Worm (Caenorhabditis elegans): ENCODE measurements around the gene JC8.16.
A peak's percentile ranks its signal among the peaks of the same experiment; 100 is the strongest.

JC8.16 gene

ce11 chrIV:13221657-13222056 is 37.3 kb upstream of the JC8.16 start, which contains the start of gene C48D1.5:
Gene C48D1.5, plus strand, starts transcription at chrIV:13221957.
- TF ChIP-seq egl-27 (tag; optimal IDR thresholded peaks at IDR 0.05) (no peak), daf-12 (tag; optimal IDR thresholded peaks at IDR 0.05) (no peak), sea-2 (GFP tag; optimal IDR thresholded peaks at IDR 0.05) (no peak), elt-2 (tag; optimal IDR thresholded peaks at IDR 0.05) (peak; percentile 16)

ce11 chrIV:13231393-13231792 is 27.6 kb upstream of the JC8.16 start:
- TF ChIP-seq ceh-28 (tag; optimal IDR thresholded peaks at IDR 0.05) (no peak), mml-1 (tag; optimal IDR thresholded peaks at IDR 0.05) (no peak), nhr-76 (tag; optimal IDR thresholded peaks at IDR 0.05) (no peak), nfya-1 (tag; optimal IDR thresholded peaks at IDR 0.05; ENCODE audit: insufficient read depth) (peak; percentile 80), ztf-4 (tag; optimal IDR thresholded peaks at IDR 0.05) (no peak), lin-39 (tag; optimal IDR thresholded peaks at IDR 0.05) (peak; percentile 41), lin-15B (tag; optimal IDR thresholded peaks at IDR 0.05) (peak; percentile 60), nhr-28 (tag; optimal IDR thresholded peaks at IDR 0.05) (no peak), egl-27 (tag; optimal IDR thresholded peaks at IDR 0.05) (no peak), eor-1 (tag; optimal IDR thresholded peaks at IDR 0.05) (no peak), pha-4 (tag; optimal IDR thresholded peaks at IDR 0.05) (peak; percentile 71)

DNA sequence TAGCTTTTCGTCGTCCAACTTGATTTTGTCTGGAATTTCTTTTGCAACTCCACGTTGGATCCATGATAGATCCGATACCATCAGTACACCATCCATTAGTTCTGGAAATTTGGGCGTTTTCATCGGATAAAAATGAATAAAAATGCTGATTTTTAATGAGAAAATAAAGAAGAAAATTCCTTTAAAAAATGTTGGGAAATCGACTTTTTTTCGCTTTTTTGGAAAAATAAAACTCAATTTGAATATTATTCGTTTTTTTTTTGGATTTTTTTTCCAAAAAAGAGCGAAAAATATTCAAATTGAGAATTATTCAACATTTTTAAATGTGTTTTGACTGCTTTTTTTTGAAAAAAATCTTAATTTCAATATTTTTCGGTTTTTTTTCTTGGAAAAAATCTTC is 22.5 kb upstream of the JC8.16 start, which contains the start of gene pwp-1:
pwp-1 (minus strand) TSS at position 101 of the 400 bp plus-strand sequence.
- TF ChIP-seq elt-1 (tag; optimal IDR thresholded peaks at IDR 0.05) (no peak), nhr-76 (tag; optimal IDR thresholded peaks at IDR 0.05) (no peak), R02D3.7 (tag; optimal IDR thresholded peaks at IDR 0.05) (no peak), hmg-11 (tag; optimal IDR thresholded peaks at IDR 0.05) (no peak), aly-2 (tag; optimal IDR thresholded peaks at IDR 0.05) (no peak), fkh-2 (tag; optimal IDR thresholded peaks at IDR 0.05) (no peak), nhr-67 (tag; optimal IDR thresholded peaks at IDR 0.05) (no peak), pha-4 (tag; optimal IDR thresholded peaks at IDR 0.05) (no peak), fos-1 (tag; optimal IDR thresholded peaks at IDR 0.05) (no peak), nhr-11 (tag; optimal IDR thresholded peaks at IDR 0.05) (no peak), mdl-1 (tag; optimal IDR thresholded peaks at IDR 0.05) (no peak)

ce11 chrIV:13238943-13239861 is 19.8 kb upstream of the JC8.16 start, which contains the start of gene tag-115:
Gene tag-115, minus strand, starts transcription at chrIV:13239414.
- TF ChIP-seq elt-2 (tag; optimal IDR thresholded peaks at IDR 0.05) (peak; percentile 10), ama-1 (optimal IDR thresholded peaks at IDR 0.05) (peak; percentile 48), pha-4 (tag; optimal IDR thresholded peaks at IDR 0.05) (peak; percentile 9), nhr-76 (tag; optimal IDR thresholded peaks at IDR 0.05) (no peak), ceh-28 (tag; optimal IDR thresholded peaks at IDR 0.05) (peak; percentile 37)

DNA sequence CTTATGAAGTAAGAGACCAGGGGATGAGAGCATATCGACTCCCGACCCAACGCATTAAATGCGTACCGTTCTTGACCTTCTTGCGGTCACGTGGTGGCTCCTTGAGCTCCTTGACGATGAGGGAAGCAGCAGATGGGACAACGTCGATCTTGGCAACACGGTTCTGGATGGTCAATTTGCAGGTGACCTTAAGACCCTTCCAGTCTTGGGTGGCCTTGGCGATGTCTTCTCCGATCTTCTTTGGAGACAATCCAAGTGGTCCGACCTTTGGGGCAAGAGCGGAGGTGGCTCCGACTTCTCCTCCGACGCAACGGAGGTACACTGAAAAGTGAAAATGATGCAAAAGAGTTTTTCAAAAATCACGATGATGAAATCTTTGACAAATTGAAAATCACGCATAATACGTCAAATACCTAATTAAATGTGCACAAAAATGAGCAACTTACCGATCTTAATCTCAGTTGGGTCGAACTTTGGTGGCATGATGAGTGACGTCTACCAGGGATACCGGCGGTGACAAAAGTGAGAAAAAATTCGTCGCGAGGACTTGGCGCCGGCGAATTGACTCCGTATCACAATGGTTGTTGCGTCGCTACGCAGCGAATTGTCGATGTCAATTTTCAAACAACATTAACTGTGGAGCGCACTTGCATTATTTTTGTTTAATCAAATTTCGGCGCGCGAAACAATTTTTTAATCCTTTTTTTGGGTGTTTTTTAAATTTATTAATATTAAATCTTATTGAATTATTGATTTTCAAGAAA is 18.7 kb upstream of the JC8.16 start, which contains the start of gene rpl-12:
rpl-12 (minus strand) TSS at position 574 of the 764 bp plus-strand sequence.
- TF ChIP-seq unc-62 (GFP tag; optimal IDR thresholded peaks at IDR 0.05) (peak; percentile 92), sea-2 (GFP tag; optimal IDR thresholded peaks at IDR 0.05) (no peak), eor-1 (tag; optimal IDR thresholded peaks at IDR 0.05) (no peak), lsy-12 (tag; optimal IDR thresholded peaks at IDR 0.05) (peak; percentile 99), nhr-12 (tag; optimal IDR thresholded peaks at IDR 0.05) (no peak), ama-1 (optimal IDR thresholded peaks at IDR 0.05) (peak; percentile 83), egl-27 (tag; optimal IDR thresholded peaks at IDR 0.05) (peak; percentile 88), nhr-25 (tag; optimal IDR thresholded peaks at IDR 0.05) (peak; percentile 99), nfya-1 (tag; optimal IDR thresholded peaks at IDR 0.05; ENCODE audit: insufficient read depth) (peak; percentile 98), nhr-11 (tag; optimal IDR thresholded peaks at IDR 0.05) (peak; percentile 95), lin-15B (tag; optimal IDR thresholded peaks at IDR 0.05) (peak; percentile 100), ztf-11 (tag; optimal IDR thresholded peaks at IDR 0.05) (no peak), tbx-2 (tag; optimal IDR thresholded peaks at IDR 0.05) (peak; percentile 96), nhr-77 (tag; optimal IDR thresholded peaks at IDR 0.05) (peak; percentile 87), aly-2 (tag; optimal IDR thresholded peaks at IDR 0.05) (peak; percentile 71), lin-39 (tag; optimal IDR thresholded peaks at IDR 0.05) (peak; percentile 100), jun-1 (tag; optimal IDR thresholded peaks at IDR 0.05) (peak; percentile 98), R02D3.7 (tag; optimal IDR thresholded peaks at IDR 0.05) (peak; percentile 91), fos-1 (tag; optimal IDR thresholded peaks at IDR 0.05) (peak; percentile 75), ceh-28 (tag; optimal IDR thresholded peaks at IDR 0.05) (peak; percentile 92), nhr-76 (tag; optimal IDR thresholded peaks at IDR 0.05) (peak; percentile 72), fkh-2 (tag; optimal IDR thresholded peaks at IDR 0.05) (peak; percentile 69), pha-4 (tag; optimal IDR thresholded peaks at IDR 0.05) (peak; percentile 100), zag-1 (tag; optimal IDR thresholded peaks at IDR 0.05) (peak; percentile 67), elt-3 (tag; optimal IDR thresholded peaks at IDR 0.05) (peak in 2 of 3 experiments; percentile 85 to 91), fkh-10 (GFP tag; optimal IDR thresholded peaks at IDR 0.05) (peak; percentile 99), ceh-82 (tag; optimal IDR thresholded peaks at IDR 0.05) (peak; percentile 89), hmg-11 (tag; optimal IDR thresholded peaks at IDR 0.05) (peak; percentile 91), elt-2 (tag; optimal IDR thresholded peaks at IDR 0.05) (peak; percentile 91), nhr-67 (tag; optimal IDR thresholded peaks at IDR 0.05) (no peak), skn-1 (tag; optimal IDR thresholded peaks at IDR 0.05) (peak; percentile 96)
